Worm (Caenorhabditis elegans): Measurements from ENCODE around the gene cpb-2.

Gene cpb-2

ce11 chrII:6192484-6192883, at the start of gene cpb-2:
cpb-2 (plus strand) TSS chrII:6192784.
- no peak for TF ChIP-seq dao-5 (tag; optimal IDR thresholded peaks at IDR 0.05)
- no peak for TF ChIP-seq W03F9.2 (tag; optimal IDR thresholded peaks at IDR 0.05)
- no peak for TF ChIP-seq him-1 (tag; optimal IDR thresholded peaks at IDR 0.05)

- TF ChIP-seq W03F9.2 (tag; optimal IDR thresholded peaks at IDR 0.05) (no peak), dao-5 (tag; optimal IDR thresholded peaks at IDR 0.05) (no peak), him-1 (tag; optimal IDR thresholded peaks at IDR 0.05) (no peak)
These were observed 45.5 kb upstream of the cpb-2 start for ce11 chrII:6147131-6147530.

- no peak for TF ChIP-seq him-1 (tag; optimal IDR thresholded peaks at IDR 0.05)
- no peak for TF ChIP-seq W03F9.2 (tag; optimal IDR thresholded peaks at IDR 0.05)
- no peak for TF ChIP-seq dao-5 (tag; optimal IDR thresholded peaks at IDR 0.05)
These were observed 44.2 kb upstream of the cpb-2 start for ce11 chrII:6148369-6148768.

- TF ChIP-seq W03F9.2 (tag; optimal IDR thresholded peaks at IDR 0.05) (no peak), dao-5 (tag; optimal IDR thresholded peaks at IDR 0.05) (no peak), him-1 (tag; optimal IDR thresholded peaks at IDR 0.05) (no peak)
These were observed 43.1 kb upstream of the cpb-2 start for ce11 chrII:6149434-6149833.

ce11 chrII:6158111-6158510, 34.5 kb upstream of the cpb-2 start:
- TF ChIP-seq him-1 (tag; optimal IDR thresholded peaks at IDR 0.05) = no peak

- TF ChIP-seq W03F9.2 (tag; optimal IDR thresholded peaks at IDR 0.05) (no peak), dao-5 (tag; optimal IDR thresholded peaks at IDR 0.05) (no peak)
These were observed 31.6 kb upstream of the cpb-2 start, which contains the start of gene exp-1 for ce11 chrII:6160994-6161393. exp-1 (minus strand) TSS chrII:6161094.

- TF ChIP-seq dao-5 (tag; optimal IDR thresholded peaks at IDR 0.05) (no peak), W03F9.2 (tag; optimal IDR thresholded peaks at IDR 0.05) (no peak), him-1 (tag; optimal IDR thresholded peaks at IDR 0.05) (no peak)
These were observed 27.4 kb upstream of the cpb-2 start for ce11 chrII:6165152-6165551.

- no peak for TF ChIP-seq him-1 (tag; optimal IDR thresholded peaks at IDR 0.05)
- no peak for TF ChIP-seq W03F9.2 (tag; optimal IDR thresholded peaks at IDR 0.05)
- TF ChIP-seq dao-5 (tag; optimal IDR thresholded peaks at IDR 0.05) = no peak
These were observed 23.9 kb upstream of the cpb-2 start for ce11 chrII:6168714-6169113.

ce11 chrII:6169156-6169555, 23.4 kb upstream of the cpb-2 start, which contains the start of gene hst-3.1:
hst-3.1 (minus strand) TSS chrII:6169256.
- TF ChIP-seq dao-5 (tag; optimal IDR thresholded peaks at IDR 0.05) = no peak
- no peak for TF ChIP-seq W03F9.2 (tag; optimal IDR thresholded peaks at IDR 0.05)
- no peak for TF ChIP-seq him-1 (tag; optimal IDR thresholded peaks at IDR 0.05)

ce11 chrII:6170236-6170635, 22.3 kb upstream of the cpb-2 start:
- no peak for TF ChIP-seq dao-5 (tag; optimal IDR thresholded peaks at IDR 0.05)
- no peak for TF ChIP-seq him-1 (tag; optimal IDR thresholded peaks at IDR 0.05)
- no peak for TF ChIP-seq W03F9.2 (tag; optimal IDR thresholded peaks at IDR 0.05)

- TF ChIP-seq him-1 (tag; optimal IDR thresholded peaks at IDR 0.05) (no peak), dao-5 (tag; optimal IDR thresholded peaks at IDR 0.05) (no peak), W03F9.2 (tag; optimal IDR thresholded peaks at IDR 0.05) (no peak)
These were observed 21.4 kb upstream of the cpb-2 start, which contains the start of gene F40H3.3 for ce11 chrII:6171228-6171627. F40H3.3 (plus strand) TSS chrII:6171507.

- TF ChIP-seq him-1 (tag; optimal IDR thresholded peaks at IDR 0.05) (no peak), dao-5 (tag; optimal IDR thresholded peaks at IDR 0.05) (no peak), W03F9.2 (tag; optimal IDR thresholded peaks at IDR 0.05) (no peak)
These were observed 19.2 kb upstream of the cpb-2 start, which contains the start of gene F40H3.2 for ce11 chrII:6173400-6173799. F40H3.2 (plus strand) TSS chrII:6173649.

ce11 chrII:6175027-6175426, 17.6 kb upstream of the cpb-2 start:
- TF ChIP-seq him-1 (tag; optimal IDR thresholded peaks at IDR 0.05) (peak; percentile 13), W03F9.2 (tag; optimal IDR thresholded peaks at IDR 0.05) (no peak)

- TF ChIP-seq W03F9.2 (tag; optimal IDR thresholded peaks at IDR 0.05) (no peak), dao-5 (tag; optimal IDR thresholded peaks at IDR 0.05) (no peak), him-1 (tag; optimal IDR thresholded peaks at IDR 0.05) (no peak)
These were observed 16.3 kb upstream of the cpb-2 start for ce11 chrII:6176154-6176897.

All from whole organism, L4/young adult.